Worm (Caenorhabditis elegans) whole organism, early embryonic: Measurements from ENCODE around the gene unc-130.

Experiments used
- B0310.2 ChIP-seq: sonication (generic microtip); optimal IDR thresholded peaks from 2 replicates; lab custom pipeline; 2016; ENCODE audit warnings: mild to moderate bottlenecking, missing genetic modification characterization, missing compliant biosample characterization
- F13C5.2 ChIP-seq: sonication (generic microtip); optimal IDR thresholded peaks from 2 replicates; lab custom pipeline; 2017; ENCODE audit warnings: mild to moderate bottlenecking, missing genetic modification characterization, inconsistent platforms, missing compliant biosample characterization
- aly-1 ChIP-seq: sonication (generic microtip); optimal IDR thresholded peaks from 2 replicates; lab custom pipeline; 2016; ENCODE audit warnings: missing genetic modification characterization, missing compliant biosample characterization
- ama-1 ChIP-seq: fragments of 150-350 bp; optimal IDR thresholded peaks from 2 replicates; lab custom pipeline; 2014
- ceh-13 ChIP-seq: fragments of 200-800 bp; sonication (Bioruptor generic); optimal IDR thresholded peaks from 2 replicates; lab custom pipeline; 2018; ENCODE audit warnings: mild to moderate bottlenecking, missing genetic modification characterization, missing compliant biosample characterization
- ceh-36 ChIP-seq: sonication (generic microtip); optimal IDR thresholded peaks from 2 replicates; lab custom pipeline; 2016; ENCODE audit warnings: missing genetic modification characterization, inconsistent platforms, missing compliant biosample characterization
- ets-7 ChIP-seq: sonication (generic microtip); optimal IDR thresholded peaks from 2 replicates; lab custom pipeline; 2016; ENCODE audit warnings: missing genotype, missing genetic modification characterization, missing compliant biosample characterization
- flt-1 ChIP-seq: fragments of 200-800 bp; sonication (Bioruptor generic); IDR thresholded peaks from 2 replicates; pipeline ENCODE4 v1.3.6; 2022; ENCODE audit warnings: missing genetic modification characterization, missing compliant biosample characterization
- hmbx-1 ChIP-seq: sonication (generic microtip); optimal IDR thresholded peaks from 2 replicates; lab custom pipeline; 2016; ENCODE audit warnings: mild to moderate bottlenecking, missing genetic modification characterization, missing compliant biosample characterization
- hmg-4 ChIP-seq: fragments of 200-800 bp; sonication (Bioruptor generic); optimal IDR thresholded peaks from 2 replicates; lab custom pipeline; 2018; ENCODE audit warnings: mild to moderate bottlenecking, missing genetic modification characterization, missing compliant biosample characterization
- hnd-1 ChIP-seq: sonication (generic microtip); optimal IDR thresholded peaks from 2 replicates; lab custom pipeline; 2016; ENCODE audit warnings: missing genetic modification characterization, missing compliant biosample characterization
- pes-1 ChIP-seq: fragments of 200-800 bp; sonication (Bioruptor generic); IDR thresholded peaks from 2 replicates; pipeline ENCODE4 v1.3.6; 2022; ENCODE audit warnings: missing genetic modification reagents, missing genetic modification characterization, missing compliant biosample characterization
- scrt-1 ChIP-seq: fragments of 200-800 bp; sonication (Bioruptor generic); IDR thresholded peaks from 2 replicates; pipeline ENCODE4 v1.3.6; 2022; ENCODE audit warnings: missing genetic modification characterization, missing compliant biosample characterization
- sea-1 ChIP-seq: fragments of 200-800 bp; sonication (Bioruptor generic); conservative IDR thresholded peaks from 2 replicates; pipeline ENCODE4 v1.3.6; 2022; ENCODE audit warnings: missing genetic modification characterization, missing compliant biosample characterization
- tbx-11 ChIP-seq: fragments of 200-800 bp; sonication (Bioruptor generic); IDR thresholded peaks from 2 replicates; pipeline ENCODE4 v1.3.6; 2022; ENCODE audit warnings: missing genetic modification characterization, missing compliant biosample characterization
- tbx-37 ChIP-seq: fragments of 200-800 bp; sonication (Bioruptor generic); conservative IDR thresholded peaks from 2 replicates; pipeline ENCODE4 v1.3.6; 2022; ENCODE audit warnings: missing genetic modification reagents, missing genetic modification characterization, missing compliant biosample characterization
- tra-4 ChIP-seq: sonication (generic microtip); optimal IDR thresholded peaks from 2 replicates; lab custom pipeline; 2017; ENCODE audit warnings: missing genetic modification characterization, missing compliant biosample characterization

The unc-130 gene

ce11 chrII:11284701-11285100, 2.9 kb downstream of the unc-130 start:
- TF ChIP-seq tra-4 (no peak), ets-7 (tag; lab: Kevin White, UChicago) (no peak), hmbx-1 (tag; lab: Kevin White, UChicago) (no peak), tbx-37 (GFP tag; lab: Robert Waterston, UW) (no peak), pes-1 (GFP tag; lab: Robert Waterston, UW) (no peak), hmg-4 (no peak), tbx-11 (GFP tag; lab: Robert Waterston, UW) (no peak), flt-1 (GFP tag; lab: Robert Waterston, UW) (no peak), ceh-13 (GFP tag; lab: Kevin White, UChicago) (no peak), scrt-1 (GFP tag; lab: Robert Waterston, UW) (no peak), B0310.2 (tag; lab: Kevin White, UChicago) (no peak), F13C5.2 (no peak), hnd-1 (tag; lab: Kevin White, UChicago) (no peak), ceh-36 (tag; lab: Kevin White, UChicago) (no peak), ama-1 (lab: Kevin White, UChicago) (no peak), sea-1 (no peak)

- TF ChIP-seq ceh-36 (tag; lab: Kevin White, UChicago) (no peak), ceh-13 (GFP tag; lab: Kevin White, UChicago) (no peak), tra-4 (no peak), sea-1 (no peak)
Observed at ce11 chrII:11285282-11285933, 3.6 kb downstream of the unc-130 start.

- TF ChIP-seq hmg-4: no peak
- TF ChIP-seq tra-4: no peak
- no peak for TF ChIP-seq sea-1
- no peak for TF ChIP-seq hmbx-1 (tag; lab: Kevin White, UChicago)
- no peak for TF ChIP-seq ets-7 (tag; lab: Kevin White, UChicago)
- TF ChIP-seq F13C5.2: no peak
- no peak for TF ChIP-seq B0310.2 (tag; lab: Kevin White, UChicago)
- TF ChIP-seq flt-1 (GFP tag; lab: Robert Waterston, UW): no peak
- no peak for TF ChIP-seq ceh-36 (tag; lab: Kevin White, UChicago)
- no peak for TF ChIP-seq tbx-37 (GFP tag; lab: Robert Waterston, UW)
- no peak for TF ChIP-seq aly-1
- no peak for TF ChIP-seq tbx-11 (GFP tag; lab: Robert Waterston, UW)
- TF ChIP-seq ceh-13 (GFP tag; lab: Kevin White, UChicago): no peak
- TF ChIP-seq scrt-1 (GFP tag; lab: Robert Waterston, UW): no peak
- no peak for TF ChIP-seq ama-1 (lab: Kevin White, UChicago)
- TF ChIP-seq pes-1 (GFP tag; lab: Robert Waterston, UW): no peak
- no peak for TF ChIP-seq hnd-1 (tag; lab: Kevin White, UChicago)
Observed at ce11 chrII:11286445-11286844, 4.7 kb downstream of the unc-130 start.

ce11 chrII:11288148-11288547, 6.4 kb downstream of the unc-130 start:
- TF ChIP-seq flt-1 (GFP tag; lab: Robert Waterston, UW) (no peak), ets-7 (tag; lab: Kevin White, UChicago) (peak; percentile 73)

- TF ChIP-seq aly-1 (no peak), hmbx-1 (tag; lab: Kevin White, UChicago) (no peak), scrt-1 (GFP tag; lab: Robert Waterston, UW) (no peak), tbx-37 (GFP tag; lab: Robert Waterston, UW) (peak; percentile 56; the same call in 1 of the 2 replicates), F13C5.2 (no peak), B0310.2 (tag; lab: Kevin White, UChicago) (no peak), tra-4 (no peak), ceh-36 (tag; lab: Kevin White, UChicago) (no peak)
Observed at ce11 chrII:11290109-11290784, 8.5 kb downstream of the unc-130 start, which contains the start of gene C47G2.3. Gene C47G2.3, minus strand, starts transcription at chrII:11290159.

- peak; percentile 4 for TF ChIP-seq F13C5.2
- TF ChIP-seq tra-4: no peak
Observed at ce11 chrII:11293433-11293832, 11.7 kb downstream of the unc-130 start, which contains the start of gene C47G2.4. Gene C47G2.4, minus strand, starts transcription at chrII:11293606.

- no peak for TF ChIP-seq ceh-13 (GFP tag; lab: Kevin White, UChicago)
Observed at ce11 chrII:11297217-11297738, 15.5 kb downstream of the unc-130 start, which contains the start of gene saps-1. Gene saps-1, plus strand, starts transcription at chrII:11297688.

ce11 chrII:11301059-11301458, 19.3 kb downstream of the unc-130 start, which contains the start of gene raga-1:
Gene raga-1, plus strand, starts transcription at chrII:11301359.
- TF ChIP-seq tbx-11 (GFP tag; lab: Robert Waterston, UW) (no peak), B0310.2 (tag; lab: Kevin White, UChicago) (no peak), ets-7 (tag; lab: Kevin White, UChicago) (no peak), hmbx-1 (tag; lab: Kevin White, UChicago) (no peak), F13C5.2 (no peak)
